Worm (Caenorhabditis elegans) whole organism, mixed stage, embryonic: ENCODE data around the gene F36H9.1.

Source experiments
- M03D4.4 ChIP-seq: sonication (generic microtip); optimal IDR thresholded peaks from 2 replicates; lab custom pipeline; 2017; ENCODE audit warnings: mild to moderate bottlenecking, missing genetic modification characterization, missing compliant biosample characterization
- bed-3 ChIP-seq: fragments of 200-800 bp; sonication (Bioruptor generic); optimal IDR thresholded peaks from 3 replicates; lab custom pipeline; 2018; ENCODE audit warnings: mild to moderate bottlenecking, missing genetic modification characterization, moderate library complexity, missing compliant biosample characterization
- ceh-39 ChIP-seq: fragments of 150-350 bp; optimal IDR thresholded peaks from 2 replicates; lab custom pipeline; 2014; ENCODE audit warnings: missing biosample characterization, missing genetic modification characterization
- ceh-43 ChIP-seq: fragments of 200-800 bp; sonication (Bioruptor generic); optimal IDR thresholded peaks from 2 replicates; lab custom pipeline; 2018; ENCODE audit warnings: mild to moderate bottlenecking, missing genetic modification characterization, moderate library complexity, missing compliant biosample characterization
- ceh-83 ChIP-seq: fragments of 200-800 bp; sonication (Bioruptor generic); optimal IDR thresholded peaks from 2 replicates; lab custom pipeline; 2018; ENCODE audit warnings: mild to moderate bottlenecking, missing genetic modification characterization, missing compliant biosample characterization
- ces-1 ChIP-seq: fragments of 150-350 bp; optimal IDR thresholded peaks from 2 replicates; lab custom pipeline; 2014; ENCODE audit warnings: missing biosample characterization, missing genetic modification reagents, missing genetic modification characterization
- cnd-1 ChIP-seq: fragments of 200-800 bp; sonication (Bioruptor generic); optimal IDR thresholded peaks from 2 replicates; lab custom pipeline; 2018; ENCODE audit warnings: mild to moderate bottlenecking, missing genetic modification characterization, missing compliant biosample characterization
- drap-1 ChIP-seq: fragments of 200-800 bp; sonication (Bioruptor generic); optimal IDR thresholded peaks from 3 replicates; lab custom pipeline; 2018; ENCODE audit warnings: mild to moderate bottlenecking, missing genetic modification characterization, missing compliant biosample characterization
- elt-1 ChIP-seq: sonication (generic microtip); optimal IDR thresholded peaks from 2 replicates; lab custom pipeline; 2017; ENCODE audit warnings: missing genetic modification characterization, mild to moderate bottlenecking, missing compliant biosample characterization, antibody characterized with exemption, moderate library complexity, borderline replicate concordance; ENCODE audit not compliant: insufficient read depth
- elt-3 ChIP-seq: fragments of 150-350 bp; optimal IDR thresholded peaks from 2 replicates; lab custom pipeline; 2014; ENCODE audit warnings: missing biosample characterization, missing genetic modification characterization
- flh-1 ChIP-seq: fragments of 200-800 bp; sonication (Bioruptor generic); optimal IDR thresholded peaks from 2 replicates; lab custom pipeline; 2018; ENCODE audit warnings: mild to moderate bottlenecking, missing genetic modification characterization, moderate library complexity, missing compliant biosample characterization
- ham-2 ChIP-seq: fragments of 200-800 bp; sonication (Bioruptor generic); optimal IDR thresholded peaks from 2 replicates; lab custom pipeline; 2018; ENCODE audit warnings: mild to moderate bottlenecking, missing genetic modification characterization, missing compliant biosample characterization
- hlh-1 ChIP-seq: fragments of 150-350 bp; optimal IDR thresholded peaks from 2 replicates; lab custom pipeline; 2014; ENCODE audit warnings: missing biosample characterization, missing genetic modification reagents, missing genetic modification characterization
- lin-13 ChIP-seq: fragments of 150-350 bp; optimal IDR thresholded peaks from 2 replicates; lab custom pipeline; 2014; ENCODE audit warnings: missing biosample characterization, missing genetic modification characterization
- lin-32 ChIP-seq: fragments of 200-800 bp; sonication (Bioruptor generic); optimal IDR thresholded peaks from 2 replicates; lab custom pipeline; 2018; ENCODE audit warnings: mild to moderate bottlenecking, missing genetic modification characterization, missing compliant biosample characterization
- lsy-2 ChIP-seq: fragments of 150-350 bp; optimal IDR thresholded peaks from 2 replicates; lab custom pipeline; 2014; ENCODE audit warnings: missing biosample characterization, missing genetic modification characterization
- mab-5 ChIP-seq: fragments of 150-350 bp; optimal IDR thresholded peaks from 2 replicates; lab custom pipeline; 2014; ENCODE audit warnings: missing biosample characterization, missing genetic modification characterization
- mep-1 ChIP-seq: fragments of 150-350 bp; optimal IDR thresholded peaks from 2 replicates; lab custom pipeline; 2017; ENCODE audit warnings: missing biosample characterization, missing genetic modification reagents, missing genetic modification characterization, inconsistent platforms
- mls-2 ChIP-seq: sonication (generic microtip); optimal IDR thresholded peaks from 2 replicates; lab custom pipeline; 2016; ENCODE audit warnings: mild to moderate bottlenecking, missing genetic modification characterization, moderate library complexity, missing compliant biosample characterization
- nhr-2 ChIP-seq: fragments of 150-350 bp; optimal IDR thresholded peaks from 2 replicates; lab custom pipeline; 2014; ENCODE audit warnings: missing biosample characterization, missing genetic modification characterization
- nhr-237 ChIP-seq: fragments of 150-350 bp; optimal IDR thresholded peaks from 2 replicates; lab custom pipeline; 2014; ENCODE audit warnings: missing biosample characterization, missing genetic modification characterization
- nhr-28 ChIP-seq: fragments of 150-350 bp; optimal IDR thresholded peaks from 2 replicates; lab custom pipeline; 2014; ENCODE audit warnings: missing biosample characterization, missing genetic modification characterization
- nhr-76 ChIP-seq: sonication (generic microtip); optimal IDR thresholded peaks from 2 replicates; lab custom pipeline; 2017; ENCODE audit warnings: missing biosample characterization, missing genetic modification characterization
- pha-4 ChIP-seq: fragments of 150-350 bp; optimal IDR thresholded peaks from 2 replicates; lab custom pipeline; 2018; ENCODE audit warnings: missing biosample characterization, missing genetic modification reagents, missing genetic modification characterization
- sem-2 ChIP-seq: fragments of 200-800 bp; sonication (Bioruptor generic); optimal IDR thresholded peaks from 2 replicates; lab custom pipeline; 2018; ENCODE audit warnings: mild to moderate bottlenecking, missing genetic modification characterization, missing compliant biosample characterization
- snpc-4 ChIP-seq: fragments of 150-350 bp; optimal IDR thresholded peaks from 2 replicates; lab custom pipeline; 2014; ENCODE audit warnings: missing biosample characterization, missing genetic modification characterization
- sptf-1 ChIP-seq: sonication (generic microtip); optimal IDR thresholded peaks from 2 replicates; lab custom pipeline; 2017; ENCODE audit warnings: mild to moderate bottlenecking, missing genetic modification characterization, moderate library complexity, missing compliant biosample characterization
- tbx-8 ChIP-seq: fragments of 200-800 bp; sonication (Bioruptor generic); optimal IDR thresholded peaks from 2 replicates; lab custom pipeline; 2018; ENCODE audit warnings: mild to moderate bottlenecking, missing genetic modification characterization, moderate library complexity, missing compliant biosample characterization
- unc-120 ChIP-seq: sonication (generic microtip); optimal IDR thresholded peaks from 2 replicates; lab custom pipeline; 2017; ENCODE audit warnings: missing genetic modification characterization, missing compliant biosample characterization; ENCODE audit not compliant: poor library complexity, severe bottlenecking
- unc-39 ChIP-seq: fragments of 150-350 bp; optimal IDR thresholded peaks from 2 replicates; lab custom pipeline; 2014; ENCODE audit warnings: missing biosample characterization, missing genetic modification characterization
- unc-62 ChIP-seq: fragments of 150-350 bp; optimal IDR thresholded peaks from 2 replicates; lab custom pipeline; 2014; ENCODE audit warnings: missing biosample characterization, missing genetic modification reagents, missing genetic modification characterization
- zip-8 ChIP-seq: fragments of 150-350 bp; optimal IDR thresholded peaks from 2 replicates; lab custom pipeline; 2014; ENCODE audit warnings: missing biosample characterization, missing genetic modification characterization
- ztf-11 ChIP-seq: fragments of 150-350 bp; optimal IDR thresholded peaks from 2 replicates; lab custom pipeline; 2014; ENCODE audit warnings: missing biosample characterization, missing genetic modification characterization

Gene F36H9.1

ce11 chrV:1794218-1794617, at the start of gene F36H9.1:
TSS of gene F36H9.1 (plus strand) at chrV:1794518.
- TF ChIP-seq ztf-11 (tag; lab: Kevin White, UChicago) (no peak), mab-5 (tag; lab: Kevin White, UChicago) (no peak), hlh-1 (no peak), unc-39 (tag; lab: Kevin White, UChicago) (no peak)

- TF ChIP-seq ceh-43 (GFP tag; lab: Kevin White, UChicago) (no peak), lsy-2 (tag; lab: Kevin White, UChicago) (no peak), unc-62 (GFP tag; lab: Kevin White, UChicago) (no peak), elt-3 (tag; lab: Kevin White, UChicago) (no peak), M03D4.4 (tag; lab: Kevin White, UChicago) (no peak), snpc-4 (tag; lab: Kevin White, UChicago) (no peak), sem-2 (GFP tag; lab: Kevin White, UChicago) (no peak), hlh-1 (no peak), sptf-1 (tag; lab: Kevin White, UChicago) (no peak), unc-120 (no peak), lin-13 (tag; lab: Kevin White, UChicago) (no peak), zip-8 (tag; lab: Kevin White, UChicago) (no peak)
- TF ChIP-seq, all 35 proteins: peak for 0
These were observed 45.3 kb upstream of the F36H9.1 start, which contains the start of gene ZK697.8 for ce11 chrV:1749053-1749452. TSS of gene ZK697.8 (minus strand) at chrV:1749153.

- no peak for TF ChIP-seq drap-1 (GFP tag; lab: Kevin White, UChicago)
- no peak for TF ChIP-seq nhr-237 (tag; lab: Kevin White, UChicago)
- TF ChIP-seq sptf-1 (tag; lab: Kevin White, UChicago), result no peak
- no peak for TF ChIP-seq ham-2 (GFP tag; lab: Kevin White, UChicago)
- no peak for TF ChIP-seq ceh-43 (GFP tag; lab: Kevin White, UChicago)
- TF ChIP-seq unc-120, result no peak
- TF ChIP-seq nhr-76 (tag; lab: Kevin White, UChicago), result no peak
- TF ChIP-seq elt-3 (tag; lab: Kevin White, UChicago), result no peak
- no peak for TF ChIP-seq ceh-39 (tag; lab: Kevin White, UChicago)
- no peak for TF ChIP-seq ces-1 (GFP tag; lab: Kevin White, UChicago)
- TF ChIP-seq mep-1 (tag; lab: Kevin White, UChicago), result no peak
- no peak for TF ChIP-seq cnd-1 (tag; lab: Kevin White, UChicago)
- TF ChIP-seq unc-39 (tag; lab: Kevin White, UChicago), result no peak
- no peak for TF ChIP-seq lin-32 (GFP tag; lab: Kevin White, UChicago)
- TF ChIP-seq, all 35 proteins: peak for 0
These were observed 42.9 kb upstream of the F36H9.1 start, which contains the start of gene srh-199 for ce11 chrV:1751449-1751848. TSS of gene srh-199 (minus strand) at chrV:1751549.

- TF ChIP-seq tbx-8, result no peak
- TF ChIP-seq snpc-4 (tag; lab: Kevin White, UChicago), result no peak
- no peak for TF ChIP-seq nhr-2 (tag; lab: Kevin White, UChicago)
- TF ChIP-seq drap-1 (GFP tag; lab: Kevin White, UChicago), result no peak
- no peak for TF ChIP-seq pha-4 (tag; lab: Kevin White, UChicago)
- no peak for TF ChIP-seq mab-5 (tag; lab: Kevin White, UChicago)
- no peak for TF ChIP-seq ces-1 (GFP tag; lab: Kevin White, UChicago)
- TF ChIP-seq ceh-39 (tag; lab: Kevin White, UChicago), result no peak
- TF ChIP-seq nhr-28, result no peak
- no peak for TF ChIP-seq mls-2 (tag; lab: Kevin White, UChicago)
- no peak for TF ChIP-seq mep-1 (tag; lab: Kevin White, UChicago)
- TF ChIP-seq elt-1 (tag; lab: Kevin White, UChicago), result no peak
- no peak for TF ChIP-seq bed-3 (GFP tag; lab: Kevin White, UChicago)
- no peak for TF ChIP-seq unc-39 (tag; lab: Kevin White, UChicago)
- TF ChIP-seq flh-1, result no peak
- TF ChIP-seq ceh-83 (GFP tag; lab: Kevin White, UChicago), result no peak
- TF ChIP-seq ztf-11 (tag; lab: Kevin White, UChicago), result no peak
- no peak for TF ChIP-seq elt-3 (tag; lab: Kevin White, UChicago)
- no peak for TF ChIP-seq hlh-1
- TF ChIP-seq, all 35 proteins: peak for 0
These were observed 41.8 kb upstream of the F36H9.1 start, which contains the start of gene ZK697.1 for ce11 chrV:1752496-1752895. TSS of gene ZK697.1 (plus strand) at chrV:1752796.
